Worm (Caenorhabditis elegans) whole organism, L1 larva: Measurements from ENCODE around the gene hal-3.

ENCODE experiments used
- C04F5.9 ChIP-seq: sonication (generic microtip); optimal IDR thresholded peaks from 2 replicates; lab custom pipeline; 2016; ENCODE audit warnings: missing genetic modification characterization, missing compliant biosample characterization
- C16A3.4 ChIP-seq: fragments of 150-350 bp; optimal IDR thresholded peaks from 2 replicates; lab custom pipeline; 2014; ENCODE audit warnings: missing biosample characterization, missing genetic modification characterization
- C34B4.2 ChIP-seq: sonication (generic microtip); optimal IDR thresholded peaks from 2 replicates; lab custom pipeline; 2017; ENCODE audit warnings: mild to moderate bottlenecking, missing genetic modification characterization, missing compliant biosample characterization
- F16B12.6 ChIP-seq: fragments of 150-350 bp; optimal IDR thresholded peaks from 2 replicates; lab custom pipeline; 2014; ENCODE audit warnings: missing biosample characterization, missing genetic modification characterization
- Y116A8C.19 ChIP-seq: sonication (generic microtip); optimal IDR thresholded peaks from 2 replicates; lab custom pipeline; 2016; ENCODE audit warnings: missing compliant biosample characterization, missing genetic modification characterization, borderline replicate concordance
- aha-1 ChIP-seq: fragments of 150-350 bp; optimal IDR thresholded peaks from 2 replicates; lab custom pipeline; 2014; ENCODE audit warnings: missing biosample characterization, missing genetic modification characterization
- ama-1 ChIP-seq: fragments of 150-350 bp; optimal IDR thresholded peaks from 2 replicates; lab custom pipeline; 2014
- ceh-63 ChIP-seq: fragments of 200-800 bp; sonication (Bioruptor generic); optimal IDR thresholded peaks from 2 replicates; lab custom pipeline; 2018; ENCODE audit warnings: mild to moderate bottlenecking, missing genetic modification characterization, missing compliant biosample characterization
- ceh-8 ChIP-seq: fragments of 200-800 bp; sonication (Bioruptor generic); optimal IDR thresholded peaks from 2 replicates; lab custom pipeline; 2018; ENCODE audit warnings: mild to moderate bottlenecking, missing genetic modification characterization, moderate library complexity, missing compliant biosample characterization
- ceh-90 ChIP-seq: sonication (generic microtip); optimal IDR thresholded peaks from 2 replicates; lab custom pipeline; 2016; ENCODE audit warnings: missing genetic modification characterization, missing compliant biosample characterization
- dpl-1 ChIP-seq, 3 experiments: fragments of 150-350 bp in 2 of 3; sonication (generic microtip) in 1 of 3; optimal IDR thresholded peaks; 2 replicates each; lab custom pipeline; 2014 to 2017; ENCODE audit warnings: missing biosample characterization in 3 of 3, missing genetic modification characterization in 3 of 3, missing genetic modification reagents in 3 of 3
- dsc-1 ChIP-seq: sonication (generic microtip); optimal IDR thresholded peaks from 2 replicates; lab custom pipeline; 2016; ENCODE audit warnings: mild to moderate bottlenecking, missing genetic modification characterization, missing compliant biosample characterization
- efl-1 ChIP-seq, 4 experiments: fragments of 150-350 bp; optimal IDR thresholded peaks in 3 of 4; peaks in 1 of 4; 1 replicate in 1 of 4; 2 replicates in 3 of 4; lab custom pipeline; 2014; ENCODE audit warnings: missing biosample characterization in 2 of 4, missing genetic modification characterization in 2 of 4, missing genetic modification reagents in 2 of 4
- ets-5 ChIP-seq: fragments of 200-800 bp; sonication (Bioruptor generic); IDR thresholded peaks from 2 replicates; pipeline ENCODE4 v1.3.6; 2022; ENCODE audit warnings: missing genetic modification characterization, missing compliant biosample characterization
- fkh-4 ChIP-seq: sonication (generic microtip); optimal IDR thresholded peaks from 2 replicates; lab custom pipeline; 2016; ENCODE audit warnings: missing compliant biosample characterization, missing genetic modification characterization, borderline replicate concordance
- fkh-8 ChIP-seq: sonication (generic microtip); optimal IDR thresholded peaks from 2 replicates; lab custom pipeline; 2016; ENCODE audit warnings: mild to moderate bottlenecking, missing genetic modification characterization, missing compliant biosample characterization
- hlh-4 ChIP-seq: sonication (generic microtip); optimal IDR thresholded peaks from 2 replicates; lab custom pipeline; 2016; ENCODE audit warnings: mild to moderate bottlenecking, missing genetic modification characterization, missing compliant biosample characterization
- irx-1 ChIP-seq: sonication (generic microtip); optimal IDR thresholded peaks from 2 replicates; lab custom pipeline; 2016; ENCODE audit warnings: missing genetic modification characterization, missing compliant biosample characterization
- jun-1 ChIP-seq: fragments of 150-350 bp; optimal IDR thresholded peaks from 2 replicates; lab custom pipeline; 2014; ENCODE audit warnings: missing biosample characterization, missing genetic modification reagents, missing genetic modification characterization
- lin-15B ChIP-seq: fragments of 150-350 bp; sonication (generic microtip); optimal IDR thresholded peaks from 3 replicates; lab custom pipeline; 2014; ENCODE audit warnings: missing biosample characterization, missing genetic modification characterization
- lin-35 ChIP-seq, 2 experiments: fragments of 150-350 bp; optimal IDR thresholded peaks; 2 replicates each; lab custom pipeline; 2014; ENCODE audit warnings: missing biosample characterization in 2 of 2, missing genetic modification characterization in 2 of 2, missing genetic modification reagents in 2 of 2
- lir-3 ChIP-seq: sonication (generic microtip); optimal IDR thresholded peaks from 2 replicates; lab custom pipeline; 2016; ENCODE audit warnings: mild to moderate bottlenecking, missing genetic modification characterization, moderate library complexity, missing compliant biosample characterization; ENCODE audit not compliant: poor library complexity
- mab-9 ChIP-seq: fragments of 200-800 bp; sonication (Bioruptor generic); IDR thresholded peaks from 2 replicates; pipeline ENCODE4 v1.3.6; 2022; ENCODE audit warnings: missing genetic modification reagents, missing genetic modification characterization, missing compliant biosample characterization
- mdl-1 ChIP-seq, 2 experiments: fragments of 150-350 bp; optimal IDR thresholded peaks; 2 replicates each; lab custom pipeline; 2014 to 2017; ENCODE audit warnings: missing biosample characterization in 2 of 2, missing genetic modification characterization in 2 of 2, inconsistent platforms in 1 of 2
- mef-2 ChIP-seq: fragments of 150-350 bp; optimal IDR thresholded peaks from 2 replicates; lab custom pipeline; 2014; ENCODE audit warnings: missing biosample characterization, missing genetic modification characterization
- mep-1 ChIP-seq: fragments of 150-350 bp; optimal IDR thresholded peaks from 2 replicates; lab custom pipeline; 2014; ENCODE audit warnings: missing biosample characterization, missing genetic modification characterization
- nhr-19 ChIP-seq: fragments of 200-800 bp; sonication (Bioruptor generic); conservative IDR thresholded peaks from 2 replicates; pipeline ENCODE4 v1.3.6; 2022; ENCODE audit warnings: missing genetic modification characterization, missing compliant biosample characterization
- nhr-20 ChIP-seq: sonication (generic microtip); optimal IDR thresholded peaks from 2 replicates; lab custom pipeline; 2016; ENCODE audit warnings: mild to moderate bottlenecking, missing genetic modification characterization, missing compliant biosample characterization
- nhr-237 ChIP-seq: fragments of 150-350 bp; optimal IDR thresholded peaks from 2 replicates; lab custom pipeline; 2014; ENCODE audit warnings: missing biosample characterization, missing genetic modification characterization
- nhr-28 ChIP-seq: fragments of 150-350 bp; optimal IDR thresholded peaks from 2 replicates; lab custom pipeline; 2014; ENCODE audit warnings: missing biosample characterization, missing genetic modification characterization
- nhr-71 ChIP-seq: sonication (generic microtip); optimal IDR thresholded peaks from 2 replicates; lab custom pipeline; 2016; ENCODE audit warnings: mild to moderate bottlenecking, missing genetic modification characterization, moderate library complexity, missing compliant biosample characterization
- nhr-76 ChIP-seq: sonication (generic microtip); optimal IDR thresholded peaks from 2 replicates; lab custom pipeline; 2017; ENCODE audit warnings: missing biosample characterization, missing genetic modification characterization
- nhr-77 ChIP-seq: fragments of 150-350 bp; optimal IDR thresholded peaks from 2 replicates; lab custom pipeline; 2014; ENCODE audit warnings: missing biosample characterization, missing genetic modification characterization
- nhr-84 ChIP-seq: sonication (generic microtip); optimal IDR thresholded peaks from 2 replicates; lab custom pipeline; 2017; ENCODE audit warnings: missing biosample characterization, missing genetic modification characterization
- nhr-90 ChIP-seq: sonication (generic microtip); optimal IDR thresholded peaks from 2 replicates; lab custom pipeline; 2016; ENCODE audit warnings: mild to moderate bottlenecking, missing genetic modification characterization, missing compliant biosample characterization; ENCODE audit not compliant: poor library complexity
- pag-3 ChIP-seq: sonication (generic microtip); optimal IDR thresholded peaks from 2 replicates; lab custom pipeline; 2017; ENCODE audit warnings: missing genetic modification characterization, mild to moderate bottlenecking, missing compliant biosample characterization, antibody characterized with exemption, borderline replicate concordance; ENCODE audit not compliant: insufficient read depth
- pax-3 ChIP-seq: fragments of 200-800 bp; sonication (Bioruptor generic); optimal IDR thresholded peaks from 2 replicates; lab custom pipeline; 2018; ENCODE audit warnings: mild to moderate bottlenecking, missing genetic modification characterization, moderate library complexity, missing compliant biosample characterization
- pqm-1 ChIP-seq: sonication (generic microtip); optimal IDR thresholded peaks from 3 replicates; lab custom pipeline; 2017; ENCODE audit warnings: missing biosample characterization, missing genetic modification characterization
- rnt-1 ChIP-seq: sonication (generic microtip); optimal IDR thresholded peaks from 2 replicates; lab custom pipeline; 2016; ENCODE audit warnings: mild to moderate bottlenecking, missing genetic modification characterization, moderate library complexity, missing compliant biosample characterization
- snpc-4 ChIP-seq: fragments of 150-350 bp; optimal IDR thresholded peaks from 2 replicates; lab custom pipeline; 2014; ENCODE audit warnings: missing biosample characterization, missing genetic modification characterization
- sptf-1 ChIP-seq: fragments of 150-350 bp; optimal IDR thresholded peaks from 2 replicates; lab custom pipeline; 2014; ENCODE audit warnings: missing biosample characterization, missing genetic modification characterization
- swsn-7 ChIP-seq: sonication (generic microtip); optimal IDR thresholded peaks from 2 replicates; lab custom pipeline; 2016; ENCODE audit warnings: missing genetic modification characterization, missing compliant biosample characterization
- tlp-1 ChIP-seq: fragments of 150-350 bp; optimal IDR thresholded peaks from 2 replicates; lab custom pipeline; 2014; ENCODE audit warnings: missing biosample characterization, missing genetic modification characterization
- unc-130 ChIP-seq: fragments of 150-350 bp; optimal IDR thresholded peaks from 2 replicates; lab custom pipeline; 2017; ENCODE audit warnings: missing biosample characterization, missing genetic modification characterization, inconsistent platforms
- unc-62 ChIP-seq: fragments of 150-350 bp; optimal IDR thresholded peaks from 2 replicates; lab custom pipeline; 2014; ENCODE audit warnings: missing biosample characterization, missing genetic modification reagents, missing genetic modification characterization
- unc-86 ChIP-seq: sonication (generic microtip); optimal IDR thresholded peaks from 2 replicates; lab custom pipeline; 2016; ENCODE audit warnings: missing genetic modification characterization, missing compliant biosample characterization
- unc-98 ChIP-seq: fragments of 200-800 bp; sonication (Bioruptor generic); IDR thresholded peaks from 2 replicates; pipeline ENCODE4 v1.3.6; 2022; ENCODE audit warnings: missing genetic modification characterization, missing compliant biosample characterization
- vab-15 ChIP-seq: sonication (generic microtip); optimal IDR thresholded peaks from 2 replicates; lab custom pipeline; 2017; ENCODE audit warnings: missing genotype, mild to moderate bottlenecking, missing genetic modification characterization, missing compliant biosample characterization
- zag-1 ChIP-seq: fragments of 150-350 bp; optimal IDR thresholded peaks from 2 replicates; lab custom pipeline; 2014; ENCODE audit warnings: missing biosample characterization, missing genetic modification characterization
- ztf-11 ChIP-seq, 2 experiments: sonication (generic microtip); optimal IDR thresholded peaks; 2 replicates each; lab custom pipeline; 2016 to 2017; ENCODE audit warnings: missing genetic modification characterization in 2 of 2, missing biosample characterization in 1 of 2, missing compliant biosample characterization in 1 of 2

The hal-3 gene

ce11 chrII:9592737-9593136 is 24.2 kb downstream of the hal-3 start, which contains the start of gene parp-2:
Gene parp-2, plus strand, starts transcription at chrII:9593037.
- TF ChIP-seq nhr-19 (GFP tag; lab: Robert Waterston, UW) (no peak), lin-35 (GFP tag; optimal IDR thresholded peaks at IDR 0.05; lab: Kevin White, UChicago) (no peak), F16B12.6 (tag; lab: Kevin White, UChicago) (no peak), nhr-77 (tag; lab: Kevin White, UChicago) (no peak), nhr-76 (tag; lab: Kevin White, UChicago) (no peak), nhr-90 (tag; lab: Kevin White, UChicago) (no peak), mab-9 (no peak)

- TF ChIP-seq rnt-1 = peak; percentile 99
- TF ChIP-seq C04F5.9 (tag; lab: Kevin White, UChicago) = peak; percentile 92
- TF ChIP-seq jun-1 (tag; lab: Kevin White, UChicago) = peak; percentile 42
- TF ChIP-seq nhr-76 (tag; lab: Kevin White, UChicago) = no peak
- no peak for TF ChIP-seq zag-1 (tag; lab: Kevin White, UChicago)
- TF ChIP-seq mab-9 = peak; percentile 79
- TF ChIP-seq mdl-1 (tag; optimal IDR thresholded peaks at IDR 0.05; lab: Kevin White, UChicago) = peak in 1 of 2 experiments; percentile 65
- TF ChIP-seq unc-98 = peak; percentile 80
- TF ChIP-seq pag-3 = no peak
- peak; percentile 81 for TF ChIP-seq unc-86 (tag; lab: Kevin White, UChicago)
- peak; percentile 96 for TF ChIP-seq fkh-4 (tag; lab: Kevin White, UChicago)
- TF ChIP-seq nhr-28 (tag; lab: Kevin White, UChicago) = no peak
- peak; percentile 97 for TF ChIP-seq nhr-19 (GFP tag; lab: Robert Waterston, UW)
- no peak for TF ChIP-seq sptf-1 (tag; lab: Kevin White, UChicago)
- no peak for TF ChIP-seq ets-5 (GFP tag; lab: Robert Waterston, UW)
- TF ChIP-seq C34B4.2 = peak; percentile 37
- peak in 1 of 2 experiments; percentile 97 for TF ChIP-seq ztf-11 (tag; optimal IDR thresholded peaks at IDR 0.05; lab: Kevin White, UChicago)
- TF ChIP-seq snpc-4 (tag; lab: Kevin White, UChicago) = peak; percentile 38
- peak; percentile 96 for TF ChIP-seq dsc-1 (tag; lab: Kevin White, UChicago)
- peak; percentile 96 for TF ChIP-seq ceh-90 (tag; lab: Kevin White, UChicago)
- TF ChIP-seq aha-1 (tag; lab: Kevin White, UChicago) = no peak
- TF ChIP-seq lir-3 (tag; lab: Kevin White, UChicago) = peak; percentile 98
- TF ChIP-seq irx-1 (tag; lab: Kevin White, UChicago) = peak; percentile 97
- peak; percentile 47 for TF ChIP-seq ceh-8 (GFP tag; lab: Kevin White, UChicago)
- no peak for TF ChIP-seq nhr-84 (tag; lab: Kevin White, UChicago)
- peak; percentile 75 to 81 for TF ChIP-seq efl-1 (optimal IDR thresholded peaks at IDR 0.05; lab: Kevin White, UChicago)
- TF ChIP-seq efl-1 (GFP tag; optimal IDR thresholded peaks at IDR 0.05 in 1 of 2; lab: Kevin White, UChicago) = peak; percentile 75 to 97
- peak; percentile 32 for TF ChIP-seq lin-15B (tag; lab: Kevin White, UChicago)
- TF ChIP-seq pax-3 = peak; percentile 93
- TF ChIP-seq pqm-1 (tag; lab: Kevin White, UChicago) = no peak
- no peak for TF ChIP-seq mef-2
- peak; percentile 65 for TF ChIP-seq vab-15 (tag; lab: Kevin White, UChicago)
- peak; percentile 91 for TF ChIP-seq swsn-7 (tag; lab: Kevin White, UChicago)
- peak; percentile 84 for TF ChIP-seq fkh-8 (tag; lab: Kevin White, UChicago)
- TF ChIP-seq nhr-71 (tag; lab: Kevin White, UChicago) = peak; percentile 93
- TF ChIP-seq ceh-63 (GFP tag; lab: Kevin White, UChicago) = peak; percentile 65
- peak; percentile 94 for TF ChIP-seq nhr-20
- TF ChIP-seq hlh-4 (tag; lab: Kevin White, UChicago) = peak; percentile 66
- TF ChIP-seq unc-62 (GFP tag; lab: Kevin White, UChicago) = no peak
- TF ChIP-seq C16A3.4 (tag; lab: Kevin White, UChicago) = peak; percentile 23
- peak; percentile 65 to 77 (median 73) for TF ChIP-seq dpl-1 (GFP tag; optimal IDR thresholded peaks at IDR 0.05; lab: Kevin White, UChicago)
- TF ChIP-seq unc-130 (tag; lab: Kevin White, UChicago) = peak; percentile 56
- TF ChIP-seq ama-1 = no peak
- no peak for TF ChIP-seq nhr-237 (tag; lab: Kevin White, UChicago)
- TF ChIP-seq mep-1 = peak; percentile 78
- peak; percentile 93 for TF ChIP-seq Y116A8C.19
- TF ChIP-seq tlp-1 (tag; lab: Kevin White, UChicago) = no peak
These were observed 25.9 kb downstream of the hal-3 start, which contains the start of the genes E02H1.1 and tag-124 for ce11 chrII:9591071-9591470. Gene E02H1.1, minus strand, starts transcription at chrII:9591164. Gene tag-124, plus strand, starts transcription at chrII:9591292.
